Fruit fly (Drosophila melanogaster): Measurements from ENCODE around the gene CG1468.
A peak's percentile ranks its signal among the peaks of the same experiment; 100 is the strongest.

CG1468 gene

dm6 chrX:9909384-9909783 lies 31.2 kb downstream of the CG1468 start (continued):
- TF ChIP-seq Sry-β (GFP tag; optimal IDR thresholded peaks at IDR 0.05) (no peak), BtbVII (GFP tag; optimal IDR thresholded peaks at IDR 0.05) (no peak), CG4424 (GFP tag; optimal IDR thresholded peaks at IDR 0.05) (no peak), rib (GFP tag; IDR thresholded peaks at IDR 0.05) (no peak), CG17328 (GFP tag; IDR thresholded peaks at IDR 0.05) (no peak), Asciz (GFP tag; optimal IDR thresholded peaks at IDR 0.05) (no peak), CG15696 (tag; optimal IDR thresholded peaks at IDR 0.05) (no peak), zfh2 (GFP tag; optimal IDR thresholded peaks at IDR 0.05) (no peak), Atf3 (GFP tag; optimal IDR thresholded peaks at IDR 0.05) (no peak), Gsc (GFP tag; IDR thresholded peaks at IDR 0.05) (no peak), Ets65A (GFP tag) (peak; percentile 90), Hmx (GFP tag; optimal IDR thresholded peaks at IDR 0.05) (no peak), CG2678 (tag; optimal IDR thresholded peaks at IDR 0.05) (no peak), CG17385 (GFP tag; optimal IDR thresholded peaks at IDR 0.05) (no peak), slbo (GFP tag; IDR thresholded peaks at IDR 0.05) (peak; percentile 45), toy (GFP tag; IDR thresholded peaks at IDR 0.05) (no peak), cwo (GFP tag; optimal IDR thresholded peaks at IDR 0.05) (no peak), CG4328 (GFP tag; optimal IDR thresholded peaks at IDR 0.05) (no peak), CG7928 (GFP tag; optimal IDR thresholded peaks at IDR 0.05) (no peak), h (optimal IDR thresholded peaks at IDR 0.05) (no peak), CG10209 (GFP tag; optimal IDR thresholded peaks at IDR 0.05) (no peak), zen (tag; optimal IDR thresholded peaks at IDR 0.05) (no peak), CG34224 (GFP tag; IDR thresholded peaks at IDR 0.05; ENCODE audit: partially characterized antibody) (no peak), ftz-f1 (GFP tag; optimal IDR thresholded peaks at IDR 0.05) (no peak), al (GFP tag; IDR thresholded peaks at IDR 0.05) (no peak), corto (GFP tag; optimal IDR thresholded peaks at IDR 0.05) (no peak), sens (GFP tag) (peak; percentile 58), Sox102F (GFP tag; optimal IDR thresholded peaks at IDR 0.05) (peak; percentile 1), pan (optimal IDR thresholded peaks at IDR 0.05) (no peak), pan (GFP tag; optimal IDR thresholded peaks at IDR 0.05 in 1 of 2, IDR thresholded peaks at IDR 0.05 in 1 of 2) (peak in 1 of 2 experiments; percentile 45), CG10565 (GFP tag; optimal IDR thresholded peaks at IDR 0.05) (no peak), lab (GFP tag; optimal IDR thresholded peaks at IDR 0.05) (no peak), Bdp1 (GFP tag; optimal IDR thresholded peaks at IDR 0.05) (no peak), Fer3 (tag; optimal IDR thresholded peaks at IDR 0.05) (no peak), HLH4C (GFP tag; IDR thresholded peaks at IDR 0.05; ENCODE audit: partially characterized antibody) (no peak), Stat92E (GFP tag; optimal IDR thresholded peaks at IDR 0.05) (no peak), Adf1 (GFP tag; IDR thresholded peaks at IDR 0.05) (no peak), CG6175 (GFP tag; IDR thresholded peaks at IDR 0.05) (no peak), Gug (GFP tag; IDR thresholded peaks at IDR 0.05) (peak; percentile 50; the same call in 2 of the 4 replicates), Scr (GFP tag; IDR thresholded peaks at IDR 0.05; ENCODE audit: partially characterized antibody) (no peak), Dip2 (GFP tag; IDR thresholded peaks at IDR 0.05) (no peak), CG11504 (tag; optimal IDR thresholded peaks at IDR 0.05) (peak; percentile 20), chinmo (GFP tag; IDR thresholded peaks at IDR 0.05; ENCODE audit: partially characterized antibody) (0 out of 4 replicates have a peak, but pooled peaks have one; percentile 19), Antp (GFP tag; optimal IDR thresholded peaks at IDR 0.05) (peak; percentile 2), Aef1 (GFP tag; IDR thresholded peaks at IDR 0.05) (no peak; the same call in 2 of the 3 replicates), Lim3 (GFP tag; IDR thresholded peaks at IDR 0.05) (no peak), twi (tag; optimal IDR thresholded peaks at IDR 0.05) (no peak), Dbx (GFP tag; IDR thresholded peaks at IDR 0.05) (no peak)
